Fruit fly (Drosophila melanogaster): ENCODE data around the gene opa.

The opa gene

DNA sequence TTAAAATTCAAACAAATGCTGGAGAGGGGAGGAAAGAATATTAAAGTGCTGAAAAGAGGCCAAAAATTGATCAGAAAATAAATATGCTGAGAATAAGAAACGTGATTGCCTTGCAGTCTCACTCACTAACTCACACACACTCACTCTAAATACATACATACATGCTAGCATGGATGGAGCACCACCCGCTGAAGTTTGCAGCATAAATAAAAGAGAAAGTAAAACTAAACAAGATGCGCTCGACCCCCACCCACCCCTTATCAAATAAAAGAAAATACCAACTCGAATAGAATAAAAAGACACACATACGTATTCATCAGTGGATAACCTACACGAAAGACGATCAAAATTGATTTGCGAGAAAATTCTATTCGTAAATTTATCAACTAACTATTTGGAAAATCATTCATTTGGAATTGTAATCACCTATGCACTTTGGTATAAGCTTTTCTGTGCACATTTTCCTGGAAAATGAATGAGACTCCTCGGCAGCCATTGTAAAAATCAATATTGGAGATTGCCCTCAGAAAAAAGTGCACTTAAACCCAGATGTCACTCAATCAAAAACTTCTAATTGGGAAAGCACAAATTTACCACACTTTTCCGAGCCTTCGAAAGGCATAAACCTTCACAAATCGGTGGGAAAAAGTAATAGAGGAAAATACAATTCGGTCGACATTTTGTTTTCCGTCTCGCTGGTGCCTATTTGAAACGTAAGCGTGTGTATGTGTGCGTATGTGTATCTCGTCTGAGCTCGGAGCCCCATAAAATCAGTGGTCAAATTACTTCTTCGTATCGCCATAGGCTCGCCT is 41.3 kb upstream of the opa start, which contains the start of gene Gmppb:
Gene Gmppb (plus strand): TSS at position 321 of the 812 bp plus-strand sequence.
- no peak for TF ChIP-seq rgr (GFP tag; optimal IDR thresholded peaks at IDR 0.05)

DNA sequence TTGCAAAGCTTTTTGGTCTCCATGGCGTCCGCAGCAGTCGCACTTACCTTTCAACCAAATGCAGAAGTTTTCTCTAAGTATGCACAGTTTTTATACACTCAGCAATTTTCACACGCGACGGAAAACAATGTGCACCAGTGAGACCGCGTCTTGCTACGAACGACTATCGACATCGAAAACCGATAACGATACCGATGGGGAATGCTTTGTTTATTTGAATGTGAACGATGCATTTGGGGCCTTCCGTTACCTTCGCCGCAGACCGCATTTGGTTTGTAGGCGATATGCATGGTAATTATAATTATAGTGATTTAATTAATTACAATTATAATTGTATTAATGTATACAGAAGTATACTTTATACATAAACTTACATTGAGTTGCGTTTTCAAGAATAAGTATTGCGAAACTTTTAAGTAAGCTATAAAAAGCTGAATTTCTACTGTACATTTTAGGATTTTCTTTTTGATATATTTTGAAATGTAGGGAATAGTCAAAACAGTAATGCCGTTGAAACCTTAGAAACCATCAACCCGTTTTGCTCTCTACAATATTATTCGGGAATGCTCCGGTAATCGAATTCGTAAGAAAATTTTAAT is 40.6 kb upstream of the opa start, which contains the start of the genes Hus1-like and ctrip:
Gene Hus1-like (minus strand): TSS at position 161 of the 599 bp plus-strand sequence.
Gene ctrip (minus strand): TSS at position 161 of the 599 bp plus-strand sequence.
- TF ChIP-seq brk (GFP tag; optimal IDR thresholded peaks at IDR 0.05), result no peak
- TF ChIP-seq pan (optimal IDR thresholded peaks at IDR 0.05), result no peak
- TF ChIP-seq Hr83 (GFP tag; optimal IDR thresholded peaks at IDR 0.05; ENCODE audit: poor library complexity, severe bottlenecking), result no peak
- no peak for TF ChIP-seq jim (GFP tag; optimal IDR thresholded peaks at IDR 0.05)
- TF ChIP-seq GATAd (GFP tag; optimal IDR thresholded peaks at IDR 0.05), result no peak
- TF ChIP-seq Vsx2 (GFP tag; optimal IDR thresholded peaks at IDR 0.05; ENCODE audit: partially characterized antibody), result no peak
- no peak for TF ChIP-seq Hnf4 (GFP tag; optimal IDR thresholded peaks at IDR 0.05)
- TF ChIP-seq lola (GFP tag; optimal IDR thresholded peaks at IDR 0.05), result no peak
- no peak for TF ChIP-seq Mio (GFP tag; optimal IDR thresholded peaks at IDR 0.05)
- TF ChIP-seq rgr (GFP tag; optimal IDR thresholded peaks at IDR 0.05), result peak; percentile 31
- no peak for TF ChIP-seq CG32264 (GFP tag; optimal IDR thresholded peaks at IDR 0.05)
- TF ChIP-seq h (GFP tag; optimal IDR thresholded peaks at IDR 0.05), result peak; percentile 35
- no peak for TF ChIP-seq sage (GFP tag; optimal IDR thresholded peaks at IDR 0.05)
- no peak for TF ChIP-seq Rel (GFP tag; optimal IDR thresholded peaks at IDR 0.05)
- peak; percentile 54 for TF ChIP-seq Rel (tag; optimal IDR thresholded peaks at IDR 0.05)
- TF ChIP-seq dl (GFP tag; optimal IDR thresholded peaks at IDR 0.05; ENCODE audit: insufficient read depth in 1 of 2, partially characterized antibody in 2 of 2), result no peak
- TF ChIP-seq foxo (GFP tag; optimal IDR thresholded peaks at IDR 0.05), result no peak
- no peak for TF ChIP-seq psq (GFP tag; optimal IDR thresholded peaks at IDR 0.05)
- TF ChIP-seq Dfd (GFP tag; optimal IDR thresholded peaks at IDR 0.05), result no peak
- no peak for TF ChIP-seq CG9705 (GFP tag; optimal IDR thresholded peaks at IDR 0.05)
- no peak for TF ChIP-seq usp (GFP tag; optimal IDR thresholded peaks at IDR 0.05)
- TF ChIP-seq fru (GFP tag; optimal IDR thresholded peaks at IDR 0.05), result no peak
- no peak for TF ChIP-seq N (GFP tag; optimal IDR thresholded peaks at IDR 0.05)
- TF ChIP-seq ey (GFP tag; optimal IDR thresholded peaks at IDR 0.05), result no peak
- peak; percentile 9 for TF ChIP-seq HLH106 (tag; optimal IDR thresholded peaks at IDR 0.05)
- TF ChIP-seq br (GFP tag; optimal IDR thresholded peaks at IDR 0.05), result no peak
- peak; percentile 7 for TF ChIP-seq Myc (optimal IDR thresholded peaks at IDR 0.05)
- TF ChIP-seq Hr78 (GFP tag; optimal IDR thresholded peaks at IDR 0.05), result no peak
- TF ChIP-seq woc (GFP tag; optimal IDR thresholded peaks at IDR 0.05), result peak; percentile 33
- no peak for TF ChIP-seq Dif (GFP tag; optimal IDR thresholded peaks at IDR 0.05; ENCODE audit: partially characterized antibody)
- no peak for TF ChIP-seq Jra (GFP tag; optimal IDR thresholded peaks at IDR 0.05)
- peak; percentile 8 for TF ChIP-seq OdsH (GFP tag; optimal IDR thresholded peaks at IDR 0.05)
- TF ChIP-seq dsf (GFP tag; optimal IDR thresholded peaks at IDR 0.05; ENCODE audit: borderline replicate concordance), result no peak
- no peak for TF ChIP-seq CrebA (GFP tag; optimal IDR thresholded peaks at IDR 0.05; ENCODE audit: borderline replicate concordance)
- no peak for TF ChIP-seq Abd-B (GFP tag; optimal IDR thresholded peaks at IDR 0.05)
- no peak for TF ChIP-seq sv (GFP tag; optimal IDR thresholded peaks at IDR 0.05)
- peak; percentile 43 for TF ChIP-seq Sp1 (GFP tag; optimal IDR thresholded peaks at IDR 0.05)
- TF ChIP-seq tai (GFP tag; optimal IDR thresholded peaks at IDR 0.05), result no peak
- no peak for TF ChIP-seq dmrt93B (GFP tag; optimal IDR thresholded peaks at IDR 0.05)
